Worm (Caenorhabditis elegans) whole organism, young adult: ENCODE measurements around the gene T24H7.2.
A peak's percentile ranks its signal among the peaks of the same experiment; 100 is the strongest.

ENCODE experiments used
- C06A6.2 ChIP-seq: fragments of 200-800 bp; sonication (Bioruptor generic); conservative IDR thresholded peaks from 2 replicates; pipeline ENCODE4 v1.3.6; 2022; ENCODE audit warnings: missing genetic modification characterization, missing compliant biosample characterization
- C17E4.6 ChIP-seq: fragments of 200-800 bp; sonication (Bioruptor generic); IDR thresholded peaks from 2 replicates; pipeline ENCODE4 v1.3.6; 2022; ENCODE audit warnings: missing genetic modification reagents, missing genetic modification characterization, missing compliant biosample characterization
- D2030.7 ChIP-seq: fragments of 200-800 bp; sonication (Bioruptor generic); IDR thresholded peaks from 2 replicates; pipeline ENCODE4 v1.3.6; 2022; ENCODE audit warnings: missing genetic modification reagents, missing genetic modification characterization, missing compliant biosample characterization
- F22D6.2 ChIP-seq: sonication (generic microtip); optimal IDR thresholded peaks from 2 replicates; lab custom pipeline; 2016; ENCODE audit warnings: mild to moderate bottlenecking, missing genetic modification characterization, missing compliant biosample characterization
- F37B4.10 ChIP-seq: fragments of 200-800 bp; sonication (Bioruptor generic); IDR thresholded peaks from 2 replicates; pipeline ENCODE4 v1.3.6; 2022; ENCODE audit warnings: missing genetic modification characterization, missing compliant biosample characterization
- F49E8.2 ChIP-seq: sonication (generic microtip); optimal IDR thresholded peaks from 3 replicates; lab custom pipeline; 2017; ENCODE audit warnings: missing genetic modification characterization, mild to moderate bottlenecking, missing compliant biosample characterization, antibody characterized with exemption, moderate library complexity; ENCODE audit not compliant: insufficient read depth
- F52B5.7 ChIP-seq: sonication (generic microtip); optimal IDR thresholded peaks from 2 replicates; lab custom pipeline; 2016; ENCODE audit warnings: mild to moderate bottlenecking, missing genetic modification characterization, missing compliant biosample characterization
- F55B11.4 ChIP-seq: sonication (generic microtip); optimal IDR thresholded peaks from 2 replicates; lab custom pipeline; 2016; ENCODE audit warnings: missing compliant biosample characterization, missing genetic modification characterization, borderline replicate concordance; ENCODE audit not compliant: insufficient read depth
- Y53G8AR.9 ChIP-seq: fragments of 200-800 bp; sonication (Bioruptor generic); conservative IDR thresholded peaks from 2 replicates; pipeline ENCODE4 v1.3.6; 2022; ENCODE audit warnings: missing genetic modification reagents, missing genetic modification characterization, missing compliant biosample characterization
- Y56A3A.18 ChIP-seq: fragments of 200-800 bp; sonication (Bioruptor generic); IDR thresholded peaks from 2 replicates; pipeline ENCODE4 v1.3.6; 2022; ENCODE audit warnings: missing genetic modification reagents, missing genetic modification characterization, missing compliant biosample characterization
- Y79H2A.3 ChIP-seq: fragments of 200-800 bp; sonication (Bioruptor generic); conservative IDR thresholded peaks from 2 replicates; pipeline ENCODE4 v1.3.6; 2022; ENCODE audit warnings: missing genetic modification reagents, missing genetic modification characterization, missing compliant biosample characterization
- ZK185.1 ChIP-seq: sonication (generic microtip); optimal IDR thresholded peaks from 2 replicates; lab custom pipeline; 2016; ENCODE audit warnings: mild to moderate bottlenecking, missing genetic modification characterization, missing compliant biosample characterization; ENCODE audit not compliant: poor library complexity, severe bottlenecking
- athp-1 ChIP-seq: sonication (generic microtip); optimal IDR thresholded peaks from 2 replicates; lab custom pipeline; 2017; ENCODE audit warnings: mild to moderate bottlenecking, missing genetic modification characterization, missing compliant biosample characterization
- attf-3 ChIP-seq: fragments of 200-800 bp; sonication (Bioruptor generic); conservative IDR thresholded peaks from 2 replicates; pipeline ENCODE4 v1.3.6; 2022; ENCODE audit warnings: missing genetic modification reagents, missing genetic modification characterization, missing compliant biosample characterization
- bed-1 ChIP-seq: fragments of 200-800 bp; sonication (Bioruptor generic); IDR thresholded peaks from 2 replicates; pipeline ENCODE4 v1.3.6; 2022; ENCODE audit warnings: missing genetic modification reagents, missing genetic modification characterization, missing compliant biosample characterization
- cebp-1 ChIP-seq, 2 experiments: fragments of 200-800 bp in 1 of 2; sonication (Bioruptor generic) in 1 of 2; sonication (generic microtip) in 1 of 2; IDR thresholded peaks in 1 of 2; optimal IDR thresholded peaks in 1 of 2; 2 replicates each; pipeline versions ENCODE4 v1.3.6 to Lab custom; 2017 to 2022; ENCODE audit warnings: missing compliant biosample characterization in 2 of 2, missing genetic modification characterization in 2 of 2, mild to moderate bottlenecking in 1 of 2, missing genetic modification reagents in 1 of 2, moderate library complexity in 1 of 2
- cebp-2 ChIP-seq: fragments of 200-800 bp; sonication (Bioruptor generic); IDR thresholded peaks from 2 replicates; pipeline ENCODE4 v1.3.6; 2022; ENCODE audit warnings: missing genetic modification characterization, missing compliant biosample characterization
- ceh-40 ChIP-seq: fragments of 200-800 bp; sonication (Bioruptor generic); IDR thresholded peaks from 2 replicates; pipeline ENCODE4 v1.3.6; 2022; ENCODE audit warnings: missing genetic modification characterization, missing compliant biosample characterization
- ceh-58 ChIP-seq: fragments of 200-800 bp; sonication (Bioruptor generic); IDR thresholded peaks from 2 replicates; pipeline ENCODE4 v1.3.6; 2022; ENCODE audit warnings: missing genetic modification characterization, missing compliant biosample characterization
- ceh-91 ChIP-seq: fragments of 200-800 bp; sonication (Bioruptor generic); IDR thresholded peaks from 2 replicates; pipeline ENCODE4 v1.3.6; 2022; ENCODE audit warnings: missing genetic modification reagents, missing genetic modification characterization, missing compliant biosample characterization
- chd-7 ChIP-seq: sonication (generic microtip); optimal IDR thresholded peaks from 2 replicates; lab custom pipeline; 2016; ENCODE audit warnings: mild to moderate bottlenecking, missing genetic modification characterization, moderate library complexity, missing compliant biosample characterization
- dox-1 ChIP-seq: fragments of 200-800 bp; sonication (Bioruptor generic); IDR thresholded peaks from 2 replicates; pipeline ENCODE4 v1.3.6; 2022; ENCODE audit warnings: missing genetic modification reagents, missing genetic modification characterization, missing compliant biosample characterization
- dpff-1 ChIP-seq: sonication (generic microtip); optimal IDR thresholded peaks from 2 replicates; lab custom pipeline; 2017; ENCODE audit warnings: mild to moderate bottlenecking, missing genetic modification characterization, missing compliant biosample characterization
- ekl-4 ChIP-seq: fragments of 200-800 bp; sonication (Bioruptor generic); IDR thresholded peaks from 2 replicates; pipeline ENCODE4 v1.3.6; 2022; ENCODE audit warnings: missing genetic modification reagents, missing genetic modification characterization, missing compliant biosample characterization
- hsf-1 ChIP-seq: fragments of 200-800 bp; sonication (Bioruptor generic); IDR thresholded peaks from 2 replicates; pipeline ENCODE4 v1.3.6; 2022; ENCODE audit warnings: missing genetic modification reagents, missing genetic modification characterization, missing compliant biosample characterization
- lag-1 ChIP-seq: fragments of 200-800 bp; sonication (Bioruptor generic); IDR thresholded peaks from 2 replicates; pipeline ENCODE4 v1.3.6; 2022; ENCODE audit warnings: missing genetic modification reagents, missing genetic modification characterization, missing compliant biosample characterization
- lir-1 ChIP-seq: fragments of 200-800 bp; sonication (Bioruptor generic); conservative IDR thresholded peaks from 2 replicates; pipeline ENCODE4 v1.3.6; 2022; ENCODE audit warnings: missing genetic modification reagents, missing genetic modification characterization, missing compliant biosample characterization
- lsl-1 ChIP-seq: fragments of 200-800 bp; sonication (Bioruptor generic); optimal IDR thresholded peaks from 2 replicates; lab custom pipeline; 2018; ENCODE audit warnings: mild to moderate bottlenecking, missing genetic modification characterization, moderate library complexity, missing compliant biosample characterization
- madf-10 ChIP-seq: sonication (generic microtip); optimal IDR thresholded peaks from 2 replicates; lab custom pipeline; 2016; ENCODE audit warnings: mild to moderate bottlenecking, missing genetic modification characterization, missing compliant biosample characterization
- madf-3 ChIP-seq: fragments of 200-800 bp; sonication (Bioruptor generic); IDR thresholded peaks from 2 replicates; pipeline ENCODE4 v1.3.6; 2022; ENCODE audit warnings: missing genetic modification reagents, missing genetic modification characterization, missing compliant biosample characterization
- madf-6 ChIP-seq: fragments of 200-800 bp; sonication (Bioruptor generic); IDR thresholded peaks from 2 replicates; pipeline ENCODE4 v1.3.6; 2022; ENCODE audit warnings: missing genetic modification reagents, missing genetic modification characterization, missing compliant biosample characterization
- nfyb-1 ChIP-seq: fragments of 200-800 bp; sonication (Bioruptor generic); IDR thresholded peaks from 2 replicates; pipeline ENCODE4 v1.3.6; 2022; ENCODE audit warnings: missing genetic modification reagents, missing genetic modification characterization, missing compliant biosample characterization
- nhr-80 ChIP-seq: sonication (generic microtip); optimal IDR thresholded peaks from 2 replicates; lab custom pipeline; 2016; ENCODE audit warnings: missing genetic modification characterization, missing compliant biosample characterization
- pbrm-1 ChIP-seq: fragments of 200-800 bp; sonication (Bioruptor generic); IDR thresholded peaks from 2 replicates; pipeline ENCODE4 v1.3.6; 2022; ENCODE audit warnings: missing genetic modification reagents, missing genetic modification characterization, missing compliant biosample characterization
- pha-4 ChIP-seq: fragments of 150-350 bp; sonication (generic microtip); optimal IDR thresholded peaks from 2 replicates; lab custom pipeline; 2014; ENCODE audit warnings: missing biosample characterization, missing genetic modification reagents, missing genetic modification characterization
- rcor-1 ChIP-seq: fragments of 200-800 bp; sonication (Bioruptor generic); IDR thresholded peaks from 2 replicates; pipeline ENCODE4 v1.3.6; 2022; ENCODE audit warnings: missing genetic modification reagents, missing genetic modification characterization, missing compliant biosample characterization
- snpc-1.1 ChIP-seq: sonication (generic microtip); optimal IDR thresholded peaks from 2 replicates; lab custom pipeline; 2017; ENCODE audit warnings: missing genetic modification characterization, mild to moderate bottlenecking, missing compliant biosample characterization, antibody characterized with exemption, moderate library complexity, missing genotype, missing genetic modification reagents; ENCODE audit not compliant: insufficient read depth
- sptf-2 ChIP-seq: fragments of 200-800 bp; sonication (Bioruptor generic); optimal IDR thresholded peaks from 2 replicates; lab custom pipeline; 2018; ENCODE audit warnings: mild to moderate bottlenecking, missing genetic modification characterization, missing compliant biosample characterization
- tbp1 ChIP-seq: fragments of 200-800 bp; sonication (Bioruptor generic); optimal IDR thresholded peaks from 2 replicates; lab custom pipeline; 2018; ENCODE audit warnings: mild to moderate bottlenecking, missing genetic modification characterization, missing compliant biosample characterization
- tlf-1 ChIP-seq: fragments of 200-800 bp; sonication (Bioruptor generic); optimal IDR thresholded peaks from 2 replicates; lab custom pipeline; 2018; ENCODE audit warnings: mild to moderate bottlenecking, missing genetic modification characterization, missing compliant biosample characterization
- unc-62 ChIP-seq: fragments of 150-350 bp; optimal IDR thresholded peaks from 2 replicates; lab custom pipeline; 2014; ENCODE audit warnings: missing biosample characterization, missing genetic modification reagents, missing genetic modification characterization
- zim-3 ChIP-seq: sonication (generic microtip); optimal IDR thresholded peaks from 2 replicates; lab custom pipeline; 2017; ENCODE audit warnings: mild to moderate bottlenecking, missing genetic modification characterization, moderate library complexity, missing compliant biosample characterization
- ztf-25 ChIP-seq: fragments of 200-800 bp; sonication (Bioruptor generic); IDR thresholded peaks from 2 replicates; pipeline ENCODE4 v1.3.6; 2022; ENCODE audit warnings: missing genetic modification reagents, missing genetic modification characterization, missing compliant biosample characterization
- ztf-26 ChIP-seq: sonication (generic microtip); optimal IDR thresholded peaks from 2 replicates; lab custom pipeline; 2017; ENCODE audit warnings: missing genetic modification characterization, missing compliant biosample characterization
- ztf-6 ChIP-seq: fragments of 200-800 bp; sonication (Bioruptor generic); IDR thresholded peaks from 2 replicates; pipeline ENCODE4 v1.3.6; 2022; ENCODE audit warnings: missing genetic modification reagents, missing genetic modification characterization, missing compliant biosample characterization

Gene T24H7.2

ce11 chrII:6267983-6268382 is 20.9 kb downstream of the T24H7.2 start, which contains the start of gene F13H8.8:
F13H8.8 (minus strand) TSS chrII:6268083.
- no peak for TF ChIP-seq bed-1 (GFP tag; lab: Robert Waterston, UW)

- peak; percentile 82 for TF ChIP-seq madf-6
- no peak for TF ChIP-seq ZK185.1 (tag; lab: Kevin White, UChicago)
- 0 out of 2 replicates have a peak, but pooled peaks have one; percentile 69 for TF ChIP-seq Y56A3A.18
- TF ChIP-seq tbp1 = peak; percentile 52
- TF ChIP-seq nfyb-1 = peak; percentile 93
- peak; percentile 61; the same call in 1 of the 2 replicates for TF ChIP-seq Y53G8AR.9
- TF ChIP-seq tlf-1 (GFP tag; lab: Kevin White, UChicago) = peak; percentile 52
- no peak for TF ChIP-seq F55B11.4
- no peak for TF ChIP-seq F52B5.7 (tag; lab: Kevin White, UChicago)
- peak; percentile 78 for TF ChIP-seq ceh-91 (GFP tag; lab: Robert Waterston, UW)
- TF ChIP-seq pha-4 = no peak
- no peak for TF ChIP-seq athp-1
- TF ChIP-seq chd-7 (tag; lab: Kevin White, UChicago) = no peak
- TF ChIP-seq madf-3 (GFP tag; lab: Robert Waterston, UW) = 0 out of 2 replicates have a peak, but pooled peaks have one; percentile 15
- peak; percentile 48; the same call in 1 of the 2 replicates for TF ChIP-seq cebp-1 (GFP tag; IDR thresholded peaks at IDR 0.05; lab: Robert Waterston, UW)
- TF ChIP-seq cebp-1 (tag; optimal IDR thresholded peaks at IDR 0.05; lab: Kevin White, UChicago) = no peak
- peak; percentile 50; the same call in 1 of the 2 replicates for TF ChIP-seq ztf-6
- TF ChIP-seq lsl-1 = peak; percentile 63
- TF ChIP-seq F37B4.10 (GFP tag; lab: Robert Waterston, UW) = no peak
- peak; percentile 37; the same call in 1 of the 2 replicates for TF ChIP-seq hsf-1 (GFP tag; lab: Robert Waterston, UW)
- peak; percentile 94 for TF ChIP-seq D2030.7 (GFP tag; lab: Robert Waterston, UW)
- no peak for TF ChIP-seq dpff-1
- peak; percentile 85 for TF ChIP-seq C06A6.2 (GFP tag; lab: Robert Waterston, UW)
- TF ChIP-seq nhr-80 (tag; lab: Kevin White, UChicago) = peak; percentile 10
- TF ChIP-seq madf-10 (tag; lab: Kevin White, UChicago) = peak; percentile 23
- peak; percentile 96 for TF ChIP-seq dox-1
- TF ChIP-seq F49E8.2 (tag; lab: Kevin White, UChicago) = peak; percentile 6
- 0 out of 2 replicates have a peak, but pooled peaks have one; percentile 32 for TF ChIP-seq cebp-2 (GFP tag; lab: Robert Waterston, UW)
- peak; percentile 76; the same call in 1 of the 2 replicates for TF ChIP-seq ztf-25 (GFP tag; lab: Robert Waterston, UW)
- no peak for TF ChIP-seq lag-1
- TF ChIP-seq sptf-2 = no peak
- TF ChIP-seq attf-3 (GFP tag; lab: Robert Waterston, UW) = peak; percentile 79
- TF ChIP-seq F22D6.2 = no peak
- TF ChIP-seq Y79H2A.3 (GFP tag; lab: Robert Waterston, UW) = no peak
- TF ChIP-seq lir-1 (GFP tag; lab: Robert Waterston, UW) = peak; percentile 69
- TF ChIP-seq C17E4.6 (GFP tag; lab: Robert Waterston, UW) = peak; percentile 70; the same call in 1 of the 2 replicates
- peak; percentile 13 for TF ChIP-seq ztf-26 (tag; lab: Kevin White, UChicago)
- TF ChIP-seq pbrm-1 (GFP tag; lab: Robert Waterston, UW) = peak; percentile 92
- TF ChIP-seq ceh-40 = 0 out of 2 replicates have a peak, but pooled peaks have one; percentile 10
- peak; percentile 86 for TF ChIP-seq ekl-4 (GFP tag; lab: Robert Waterston, UW)
- peak; percentile 92 for TF ChIP-seq rcor-1 (GFP tag; lab: Robert Waterston, UW)
- TF ChIP-seq unc-62 (GFP tag; lab: Kevin White, UChicago) = no peak
- TF ChIP-seq ceh-58 (GFP tag; lab: Robert Waterston, UW) = no peak
- no peak for TF ChIP-seq snpc-1.1
- peak; percentile 2 for TF ChIP-seq zim-3 (tag; lab: Kevin White, UChicago)
Measured at ce11 chrII:6269805-6270414, 22.8 kb downstream of the T24H7.2 start, which contains the start of gene F13H8.2. F13H8.2 (plus strand) TSS chrII:6270364.
